Fruit fly (Drosophila melanogaster) whole organism, adult: ENCODE data around the gene CG17472.

Experiments
- CG11617 ChIP-seq: fragments of 200-800 bp; sonication (Bioruptor generic); optimal IDR thresholded peaks from 2 replicates; lab custom pipeline; 2017; ENCODE audit warnings: mild to moderate bottlenecking, missing biosample characterization, missing genetic modification reagents, missing genetic modification characterization
- CG12768 ChIP-seq: fragments of 200-800 bp; sonication (Bioruptor generic); optimal IDR thresholded peaks from 2 replicates; lab custom pipeline; 2017; ENCODE audit warnings: missing biosample characterization, missing genetic modification characterization, mild to moderate bottlenecking, moderate library complexity, missing genetic modification reagents
- CG33017 ChIP-seq: fragments of 200-800 bp; sonication (Bioruptor generic); optimal IDR thresholded peaks from 2 replicates; lab custom pipeline; 2018; ENCODE audit warnings: missing biosample characterization, mild to moderate bottlenecking, missing genetic modification characterization, moderate library complexity
- CG5204 ChIP-seq: fragments of 200-800 bp; sonication (Bioruptor generic); optimal IDR thresholded peaks from 2 replicates; lab custom pipeline; 2016; ENCODE audit warnings: missing biosample characterization, missing genetic modification characterization
- CG7045 ChIP-seq: fragments of 200-800 bp; sonication (Bioruptor generic); optimal IDR thresholded peaks from 2 replicates; lab custom pipeline; 2017; ENCODE audit warnings: missing biosample characterization, mild to moderate bottlenecking, missing genetic modification characterization
- CG7101 ChIP-seq: fragments of 200-800 bp; sonication (Bioruptor generic); optimal IDR thresholded peaks from 2 replicates; lab custom pipeline; 2018; ENCODE audit warnings: missing biosample characterization, mild to moderate bottlenecking, missing genetic modification characterization, moderate library complexity
- Crg-1 ChIP-seq: fragments of 200-800 bp; sonication (Bioruptor generic); optimal IDR thresholded peaks from 2 replicates; lab custom pipeline; 2016; ENCODE audit warnings: missing biosample characterization, missing genetic modification characterization
- kay ChIP-seq: fragments of 200-800 bp; sonication (Bioruptor generic); peaks from one replicate; lab custom pipeline; 2016; ENCODE audit warnings: missing biosample characterization, missing genetic modification characterization, borderline replicate concordance
- ovo ChIP-seq: fragments of 200-800 bp; sonication (Bioruptor generic); optimal IDR thresholded peaks from 2 replicates; lab custom pipeline; 2016; ENCODE audit warnings: missing biosample characterization, missing genetic modification characterization
- pad ChIP-seq: fragments of 200-800 bp; sonication (Bioruptor generic); optimal IDR thresholded peaks from 3 replicates; lab custom pipeline; 2017; ENCODE audit warnings: missing biosample characterization, missing genetic modification characterization, mild to moderate bottlenecking, moderate library complexity, missing genetic modification reagents
- tj ChIP-seq: fragments of 200-800 bp; sonication (Bioruptor generic); optimal IDR thresholded peaks from 3 replicates; lab custom pipeline; 2017; ENCODE audit warnings: missing biosample characterization, mild to moderate bottlenecking, missing genetic modification characterization, moderate library complexity
- toe ChIP-seq: fragments of 200-800 bp; sonication (Bioruptor generic); optimal IDR thresholded peaks from 2 replicates; lab custom pipeline; 2016; ENCODE audit warnings: missing biosample characterization, missing genetic modification characterization

DNA sequence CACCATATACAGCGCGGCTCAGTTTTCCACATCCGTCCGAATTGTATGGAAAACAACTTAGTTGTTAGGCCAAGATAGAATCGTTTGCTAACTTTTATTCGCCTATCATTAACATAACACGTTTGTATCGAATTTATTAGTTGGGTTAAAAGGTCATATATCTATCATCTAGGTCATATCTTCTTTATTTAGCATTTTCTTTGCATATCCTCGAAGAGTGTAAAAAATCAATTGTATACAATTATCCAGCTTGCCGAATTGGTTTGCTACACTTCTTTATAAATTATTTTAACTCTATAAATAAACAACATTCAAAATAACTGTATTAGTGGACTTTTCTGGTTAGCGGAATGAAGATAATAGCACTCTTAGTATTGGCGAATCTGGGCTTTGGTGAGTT is at the start of gene CG17472:
- no peak for TF ChIP-seq tj (GFP tag; lab: Kevin White, UChicago)
- no peak for TF ChIP-seq ovo (GFP tag; lab: Kevin White, UChicago)
- TF ChIP-seq Crg-1 (GFP tag; lab: Kevin White, UChicago) = no peak
- TF ChIP-seq kay = no peak
- no peak for TF ChIP-seq pad (GFP tag; lab: Kevin White, UChicago)
- TF ChIP-seq CG5204 = no peak
- no peak for TF ChIP-seq CG7101 (tag; lab: Kevin White, UChicago)
- TF ChIP-seq CG7045 (GFP tag; lab: Kevin White, UChicago) = no peak
- no peak for TF ChIP-seq CG11617 (GFP tag; lab: Kevin White, UChicago)
- TF ChIP-seq CG12768 = no peak
- TF ChIP-seq CG33017 (tag; lab: Kevin White, UChicago) = no peak
- TF ChIP-seq toe (GFP tag; lab: Kevin White, UChicago) = no peak
